Comparison of ENCODE assay signal across 2 worm cellular contexts in the genomic region with DNA sequence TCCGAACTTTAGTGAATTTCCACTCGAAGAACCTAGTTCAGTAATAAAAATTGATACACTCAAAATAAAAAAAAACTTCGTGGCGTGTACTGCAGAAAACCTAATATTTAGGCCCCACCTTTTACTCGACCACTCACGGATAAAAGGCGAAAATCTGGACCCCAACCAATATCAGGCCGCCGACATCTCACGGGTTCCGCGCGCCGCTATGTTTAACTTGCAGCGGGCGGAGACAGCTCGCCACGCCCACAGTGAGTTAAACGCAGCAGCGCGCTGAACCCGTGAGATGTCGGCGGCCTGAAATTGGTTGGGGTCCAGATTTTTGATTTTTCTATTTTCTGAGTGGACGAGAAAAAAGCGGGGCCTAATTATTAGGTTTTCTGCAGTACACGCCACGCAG.
TF ChIP-seq lines count a peak whose summit lies in the region.

No protein-coding gene starts in this region.

TF ChIP-seq in whole organism, L4 larva, 104 proteins besides CTCF, POLR2A, EP300 and RAD21:
- TF ChIP-seq aly-2 (tag; optimal IDR thresholded peaks at IDR 0.05; lab: Kevin White, UChicago) (no peak), hlh-30 (tag; optimal IDR thresholded peaks at IDR 0.05; lab: Kevin White, UChicago; ENCODE audit: insufficient read depth) (no peak), rbr-2 (tag; optimal IDR thresholded peaks at IDR 0.05; lab: Kevin White, UChicago) (no peak), set-16 (GFP tag; IDR thresholded peaks at IDR 0.05; lab: Robert Waterston, UW) (0 out of 2 replicates have a peak, but pooled peaks have one; percentile 13), mdl-1 (tag; optimal IDR thresholded peaks at IDR 0.05; lab: Kevin White, UChicago) (no peak)

TF ChIP-seq in whole organism, young adult, 124 proteins besides CTCF, POLR2A, EP300 and RAD21:
- TF ChIP-seq lin-26 (GFP tag; IDR thresholded peaks at IDR 0.05; lab: Robert Waterston, UW) (0 out of 2 replicates have a peak, but pooled peaks have one; percentile 22), sea-2 (GFP tag; IDR thresholded peaks at IDR 0.05; lab: Robert Waterston, UW) (no peak), snpc-4 (GFP tag; optimal IDR thresholded peaks at IDR 0.05; lab: Kevin White, UChicago) (no peak), snpc-4 (tag; optimal IDR thresholded peaks at IDR 0.05; lab: Kevin White, UChicago) (peak in 2 of 4 experiments; percentile 64 to 73)
